Fruit fly (Drosophila melanogaster) whole organism, embryonic: ENCODE data around the gene CG5021.

Source experiments
- CG10979 ChIP-seq: fragments of 200-800 bp; sonication (Bioruptor generic); optimal IDR thresholded peaks from 2 replicates; lab custom pipeline; 2018; ENCODE audit warnings: missing biosample characterization, mild to moderate bottlenecking, missing genetic modification characterization, moderate library complexity
- CG11247 ChIP-seq: fragments of 200-800 bp; sonication (Bioruptor generic); IDR thresholded peaks from 2 replicates; pipeline ENCODE4 v1.3.6; 2022; ENCODE audit warnings: missing biosample characterization, missing genetic modification characterization
- CG1233 ChIP-seq: fragments of 200-800 bp; sonication (Bioruptor generic); optimal IDR thresholded peaks from 4 replicates; lab custom pipeline; 2018; ENCODE audit warnings: missing biosample characterization, mild to moderate bottlenecking, missing genetic modification characterization
- CG13296 ChIP-seq: fragments of 200-800 bp; sonication (Bioruptor generic); optimal IDR thresholded peaks from 3 replicates; lab custom pipeline; 2018; ENCODE audit warnings: missing biosample characterization, mild to moderate bottlenecking, missing genetic modification characterization
- CG17186 ChIP-seq: fragments of 200-800 bp; sonication (Bioruptor generic); optimal IDR thresholded peaks from 3 replicates; lab custom pipeline; 2017; ENCODE audit warnings: missing biosample characterization, missing genetic modification reagents, missing genetic modification characterization
- CG17361 ChIP-seq: fragments of 200-800 bp; sonication (Bioruptor generic); IDR thresholded peaks from 3 replicates; pipeline ENCODE4 v1.3.6; 2022; ENCODE audit warnings: missing biosample characterization, missing genetic modification characterization
- CG1832 ChIP-seq: fragments of 200-800 bp; sonication (Bioruptor generic); optimal IDR thresholded peaks from 2 replicates; lab custom pipeline; 2017; ENCODE audit warnings: missing biosample characterization, mild to moderate bottlenecking, missing genetic modification characterization, inconsistent platforms
- CG18599 ChIP-seq: fragments of 200-800 bp; sonication (Bioruptor generic); optimal IDR thresholded peaks from 3 replicates; lab custom pipeline; 2017; ENCODE audit warnings: missing biosample characterization, missing genetic modification characterization, mild to moderate bottlenecking, moderate library complexity, missing genetic modification reagents
- CG2202 ChIP-seq: fragments of 200-800 bp; sonication (Bioruptor generic); optimal IDR thresholded peaks from 2 replicates; lab custom pipeline; 2018; ENCODE audit warnings: missing biosample characterization, mild to moderate bottlenecking, missing genetic modification characterization
- CG2875 ChIP-seq: fragments of 200-800 bp; sonication (Bioruptor generic); optimal IDR thresholded peaks from 2 replicates; lab custom pipeline; 2017; ENCODE audit warnings: missing biosample characterization, mild to moderate bottlenecking, missing genetic modification characterization, missing genetic modification reagents
- CG3726 ChIP-seq: fragments of 200-800 bp; sonication (Bioruptor generic); IDR thresholded peaks from 3 replicates; pipeline ENCODE4, ENCODE4 v1.3.6; 2022; ENCODE audit warnings: missing biosample characterization, missing genetic modification characterization
- CG4282 ChIP-seq: fragments of 200-800 bp; sonication (Bioruptor generic); optimal IDR thresholded peaks from 2 replicates; lab custom pipeline; 2016; ENCODE audit warnings: missing biosample characterization, missing genetic modification characterization
- CG7987 ChIP-seq: fragments of 200-800 bp; sonication (Bioruptor generic); optimal IDR thresholded peaks from 2 replicates; lab custom pipeline; 2018; ENCODE audit warnings: missing biosample characterization, mild to moderate bottlenecking, missing genetic modification characterization, moderate library complexity
- CG8281 ChIP-seq: fragments of 200-800 bp; sonication (Bioruptor generic); optimal IDR thresholded peaks from 2 replicates; lab custom pipeline; 2018; ENCODE audit warnings: missing biosample characterization, mild to moderate bottlenecking, missing genetic modification characterization, moderate library complexity
- CG8388 ChIP-seq: fragments of 200-800 bp; sonication (Bioruptor generic); optimal IDR thresholded peaks from 2 replicates; lab custom pipeline; 2019; ENCODE audit warnings: missing biosample characterization, mild to moderate bottlenecking, missing genetic modification characterization, moderate library complexity
- CG9609 ChIP-seq: fragments of 200-800 bp; sonication (Bioruptor generic); optimal IDR thresholded peaks from 3 replicates; lab custom pipeline; 2016; ENCODE audit warnings: missing biosample characterization, missing genetic modification characterization
- CrebB ChIP-seq: fragments of 200-800 bp; sonication (Bioruptor generic); optimal IDR thresholded peaks from 3 replicates; lab custom pipeline; 2018; ENCODE audit warnings: missing biosample characterization, mild to moderate bottlenecking, missing genetic modification characterization
- Elba2 ChIP-seq: fragments of 200-800 bp; sonication (Bioruptor generic); optimal IDR thresholded peaks from 3 replicates; lab custom pipeline; 2016; ENCODE audit warnings: missing biosample characterization, missing genetic modification characterization
- Ets65A ChIP-seq: fragments of 200-800 bp; sonication (Bioruptor generic); peaks from one replicate; lab custom pipeline; 2016; ENCODE audit warnings: missing biosample characterization, missing genetic modification characterization
- H15 ChIP-seq: fragments of 200-800 bp; sonication (Bioruptor generic); IDR thresholded peaks from 3 replicates; pipeline ENCODE4 v1.3.6; 2022; ENCODE audit warnings: missing biosample characterization, missing genetic modification characterization
- HLH3B ChIP-seq: fragments of 200-800 bp; sonication (Bioruptor generic); IDR thresholded peaks from 2 replicates; pipeline ENCODE4 v1.3.6; 2022; ENCODE audit warnings: missing biosample characterization, missing genetic modification characterization
- HLHmδ ChIP-seq: fragments of 200-800 bp; sonication (Bioruptor generic); optimal IDR thresholded peaks from 2 replicates; lab custom pipeline; 2018; ENCODE audit warnings: missing biosample characterization, mild to moderate bottlenecking, missing genetic modification characterization, moderate library complexity
- Hr3 ChIP-seq: fragments of 200-800 bp; sonication (Bioruptor generic); optimal IDR thresholded peaks from 3 replicates; lab custom pipeline; 2016; ENCODE audit warnings: missing biosample characterization, missing genetic modification characterization
- Hsf ChIP-seq: fragments of 200-800 bp; sonication (Bioruptor generic); optimal IDR thresholded peaks from 3 replicates; lab custom pipeline; 2016; ENCODE audit warnings: missing biosample characterization, missing genetic modification characterization
- Nf-YA ChIP-seq: fragments of 200-800 bp; sonication (Bioruptor generic); IDR thresholded peaks from 2 replicates; pipeline ENCODE4 v1.3.6; 2022; ENCODE audit warnings: missing biosample characterization, missing genetic modification characterization
- Oli ChIP-seq: fragments of 200-800 bp; sonication (Bioruptor generic); optimal IDR thresholded peaks from 2 replicates; lab custom pipeline; 2018; ENCODE audit warnings: missing biosample characterization, mild to moderate bottlenecking, missing genetic modification characterization, moderate library complexity
- Stat92E ChIP-seq, 3 experiments: fragments of >200 bp in 2 of 3; fragments of 200-800 bp in 1 of 3; sonication (Bioruptor generic) in 1 of 3; optimal IDR thresholded peaks; 2 replicates each; lab custom pipeline; 2017 to 2019; ENCODE audit warnings: missing biosample characterization in 3 of 3, missing genetic modification characterization in 3 of 3, mild to moderate bottlenecking in 1 of 3, moderate library complexity in 1 of 3
- bigmax ChIP-seq: fragments of 200-800 bp; sonication (Bioruptor generic); optimal IDR thresholded peaks from 2 replicates; lab custom pipeline; 2018; ENCODE audit warnings: missing biosample characterization, mild to moderate bottlenecking, missing genetic modification characterization
- bsh ChIP-seq, 2 experiments: fragments of 200-800 bp; sonication (Bioruptor generic); optimal IDR thresholded peaks; 2 replicates each; lab custom pipeline; 2017 to 2018; ENCODE audit warnings: mild to moderate bottlenecking in 2 of 2, missing biosample characterization in 2 of 2, missing genetic modification characterization in 2 of 2, moderate library complexity in 1 of 2
- chinmo ChIP-seq: fragments of 200-800 bp; sonication (Bioruptor generic); IDR thresholded peaks from 4 replicates; pipeline ENCODE4 v1.3.6; 2022; ENCODE audit warnings: missing biosample characterization, missing genetic modification characterization; ENCODE audit not compliant: partially characterized antibody
- eve ChIP-seq, 2 experiments: fragments of >200 bp; optimal IDR thresholded peaks; 2 replicates each; lab custom pipeline; 2017; ENCODE audit warnings: missing biosample characterization in 2 of 2, missing genetic modification characterization in 2 of 2
- fd3F ChIP-seq: fragments of 200-800 bp; sonication (Bioruptor generic); optimal IDR thresholded peaks from 2 replicates; lab custom pipeline; 2018; ENCODE audit warnings: missing biosample characterization, mild to moderate bottlenecking, missing genetic modification characterization, moderate library complexity
- kah ChIP-seq: fragments of 200-800 bp; sonication (Bioruptor generic); optimal IDR thresholded peaks from 2 replicates; lab custom pipeline; 2018; ENCODE audit warnings: missing biosample characterization, mild to moderate bottlenecking, missing genetic modification characterization
- lilli ChIP-seq: fragments of 200-800 bp; sonication (Bioruptor generic); optimal IDR thresholded peaks from 3 replicates; lab custom pipeline; 2016; ENCODE audit warnings: missing biosample characterization, missing genetic modification characterization
- nerfin-1 ChIP-seq: fragments of 200-800 bp; sonication (Bioruptor generic); optimal IDR thresholded peaks from 3 replicates; lab custom pipeline; 2019; ENCODE audit warnings: missing biosample characterization, mild to moderate bottlenecking, missing genetic modification characterization, moderate library complexity
- nmo ChIP-seq: fragments of 200-800 bp; sonication (Bioruptor generic); optimal IDR thresholded peaks from 2 replicates; lab custom pipeline; 2018; ENCODE audit warnings: missing biosample characterization, mild to moderate bottlenecking, missing genetic modification characterization, moderate library complexity
- org-1 ChIP-seq: fragments of 200-800 bp; sonication (Bioruptor generic); optimal IDR thresholded peaks from 2 replicates; lab custom pipeline; 2017; ENCODE audit warnings: missing biosample characterization, missing genetic modification characterization
- pan ChIP-seq, 4 experiments: fragments of >200 bp in 3 of 4; fragments of 200-800 bp in 1 of 4; sonication (Bioruptor generic) in 1 of 4; optimal IDR thresholded peaks in 3 of 4; IDR thresholded peaks in 1 of 4; 2 replicates each; pipeline versions ENCODE4 v1.3.6 to Lab custom; 2017 to 2022; ENCODE audit warnings: missing biosample characterization in 2 of 4, missing genetic modification characterization in 2 of 4, mixed read lengths in 1 of 4
- psq ChIP-seq: fragments of 200-800 bp; sonication (Bioruptor generic); optimal IDR thresholded peaks from 2 replicates; lab custom pipeline; 2017; ENCODE audit warnings: missing biosample characterization, missing genetic modification characterization
- row ChIP-seq: fragments of 200-800 bp; sonication (Bioruptor generic); IDR thresholded peaks from 3 replicates; pipeline ENCODE4 v1.3.6; 2022; ENCODE audit warnings: missing biosample characterization, missing genetic modification characterization
- sc ChIP-seq, 3 experiments: fragments of >200 bp in 2 of 3; fragments of 200-800 bp in 1 of 3; sonication (Bioruptor generic) in 1 of 3; optimal IDR thresholded peaks; 2 replicates in 2 of 3; 3 replicates in 1 of 3; lab custom pipeline; 2017; ENCODE audit warnings: mild to moderate bottlenecking in 1 of 3, missing biosample characterization in 1 of 3, missing genetic modification characterization in 1 of 3, missing genetic modification reagents in 1 of 3
- shn ChIP-seq: fragments of 200-800 bp; sonication (Bioruptor generic); optimal IDR thresholded peaks from 3 replicates; lab custom pipeline; 2016; ENCODE audit warnings: missing biosample characterization, missing genetic modification characterization
- slp2 ChIP-seq: fragments of 200-800 bp; sonication (Bioruptor generic); optimal IDR thresholded peaks from 2 replicates; lab custom pipeline; 2016; ENCODE audit warnings: missing biosample characterization, missing genetic modification characterization
- tna ChIP-seq: fragments of 200-800 bp; sonication (Bioruptor generic); IDR thresholded peaks from 2 replicates; pipeline ENCODE4 v1.3.6; 2022; ENCODE audit warnings: missing biosample characterization, missing genetic modification characterization; ENCODE audit not compliant: partially characterized antibody
- vfl ChIP-seq: fragments of 200-800 bp; sonication (Bioruptor generic); optimal IDR thresholded peaks from 2 replicates; lab custom pipeline; 2016; ENCODE audit warnings: missing biosample characterization, missing genetic modification characterization
- zen2 ChIP-seq: fragments of 200-800 bp; sonication (Bioruptor generic); IDR thresholded peaks from 3 replicates; pipeline ENCODE4 v1.3.6; 2022; ENCODE audit warnings: missing biosample characterization, missing genetic modification characterization; ENCODE audit not compliant: partially characterized antibody

CG5021 gene

DNA sequence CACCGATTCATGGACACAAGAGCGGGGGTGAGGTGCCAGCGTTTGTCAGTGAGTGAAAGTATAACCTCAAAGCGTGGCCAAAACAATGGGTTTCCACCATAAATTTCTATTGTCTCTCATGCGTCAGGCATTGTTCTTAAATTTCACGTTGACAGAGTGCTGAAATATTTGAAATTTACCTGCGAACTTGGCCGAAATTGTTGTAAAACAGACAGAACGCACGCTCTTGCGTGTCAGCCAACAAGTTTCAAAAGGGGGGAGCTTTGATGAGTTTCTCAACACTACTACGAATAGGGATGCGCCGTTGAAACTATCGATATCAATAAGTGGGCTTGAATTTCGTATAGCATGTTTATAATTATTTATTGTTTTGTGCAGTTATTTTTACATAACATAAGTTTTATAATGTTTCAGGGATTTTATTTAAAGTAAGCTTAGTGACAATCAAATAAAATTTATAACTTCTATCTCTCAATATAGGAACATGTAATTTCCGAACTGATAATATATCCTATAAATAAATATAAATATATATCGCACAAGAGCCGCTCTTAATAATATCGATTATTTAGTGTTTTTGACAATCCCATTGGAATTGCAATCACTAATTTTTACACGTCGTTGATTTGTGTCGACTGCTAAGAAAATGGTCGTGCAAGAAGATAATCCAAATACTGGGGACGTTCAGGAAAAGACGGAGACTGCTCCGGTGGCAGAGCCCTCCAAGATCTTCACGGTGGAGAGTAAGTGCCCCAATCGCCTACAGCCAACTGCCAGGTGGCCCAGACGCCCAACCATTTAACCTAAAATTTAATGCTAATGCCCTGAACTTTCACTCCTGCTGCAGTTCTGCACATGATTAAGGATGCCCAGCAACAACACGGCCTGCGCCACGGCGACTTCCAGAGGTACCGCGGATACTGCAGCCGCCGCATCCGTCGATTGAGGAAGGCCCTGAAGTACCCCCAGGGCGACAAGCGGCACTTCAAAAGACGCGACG, 8.1 kb downstream of the CG5021 start, which contains the start of the genes pix and Srp68 (continued):
- TF ChIP-seq CG10979 (tag; lab: Kevin White, UChicago) (peak; percentile 42), Hsf (GFP tag; lab: Kevin White, UChicago) (peak; percentile 61), tna (GFP tag; lab: Robert Waterston, UW) (peak; percentile 16; the same call in 1 of the 2 replicates), shn (GFP tag; lab: Kevin White, UChicago) (peak; percentile 16), CG9609 (GFP tag; lab: Kevin White, UChicago) (peak; percentile 33), Stat92E (GFP tag; optimal IDR thresholded peaks at IDR 0.05; lab: Kevin White, UChicago) (peak in 1 of 3 experiments; percentile 76), row (GFP tag; lab: Robert Waterston, UW) (peak; percentile 94), sc (optimal IDR thresholded peaks at IDR 0.05; lab: Kevin White, UChicago) (no peak), sc (GFP tag; optimal IDR thresholded peaks at IDR 0.05; lab: Kevin White, UChicago) (no peak), CG1832 (no peak), nmo (GFP tag; lab: Kevin White, UChicago) (peak; percentile 87), chinmo (GFP tag; lab: Robert Waterston, UW) (no peak), HLHmδ (GFP tag; lab: Kevin White, UChicago) (no peak), fd3F (GFP tag; lab: Kevin White, UChicago) (peak; percentile 43), vfl (GFP tag; lab: Kevin White, UChicago) (peak; percentile 13), psq (GFP tag; lab: Kevin White, UChicago) (peak; percentile 3), nerfin-1 (tag; lab: Kevin White, UChicago) (peak; percentile 63), bigmax (GFP tag; lab: Kevin White, UChicago) (peak; percentile 97), zen2 (GFP tag; lab: Robert Waterston, UW) (peak; percentile 36; the same call in 1 of the 3 replicates), Ets65A (peak; percentile 92), CG3726 (GFP tag; lab: Robert Waterston, UW) (no peak), CG13296 (GFP tag; lab: Kevin White, UChicago) (no peak), Hr3 (GFP tag; lab: Kevin White, UChicago) (peak; percentile 74), H15 (GFP tag; lab: Robert Waterston, UW) (no peak), Nf-YA (GFP tag; lab: Robert Waterston, UW) (no peak), Oli (tag; lab: Kevin White, UChicago) (no peak), CG17361 (GFP tag; lab: Robert Waterston, UW) (peak; percentile 88), CG2202 (no peak), pan (optimal IDR thresholded peaks at IDR 0.05; lab: Kevin White, UChicago) (no peak), pan (GFP tag; optimal IDR thresholded peaks at IDR 0.05 in 1 of 2, IDR thresholded peaks at IDR 0.05 in 1 of 2) (no peak), CG18599 (GFP tag; lab: Kevin White, UChicago) (no peak), lilli (GFP tag; lab: Kevin White, UChicago) (peak; percentile 75), CG4282 (GFP tag; lab: Kevin White, UChicago) (no peak), eve (GFP tag; optimal IDR thresholded peaks at IDR 0.05; lab: Kevin White, UChicago) (no peak), org-1 (GFP tag; lab: Kevin White, UChicago) (no peak), kah (GFP tag; lab: Kevin White, UChicago) (peak; percentile 26), CG11247 (no peak), slp2 (peak; percentile 28), CG8281 (tag; lab: Kevin White, UChicago) (no peak), CG7987 (no peak), Elba2 (GFP tag; lab: Kevin White, UChicago) (no peak), CG17186 (GFP tag; lab: Kevin White, UChicago) (no peak), CG1233 (GFP tag; lab: Kevin White, UChicago) (peak; percentile 65), CrebB (tag; lab: Kevin White, UChicago) (no peak), HLH3B (GFP tag; lab: Robert Waterston, UW) (no peak), bsh (GFP tag; optimal IDR thresholded peaks at IDR 0.05; lab: Kevin White, UChicago) (peak in 1 of 2 experiments; percentile 36), CG8388 (no peak), CG2875 (no peak)
